Worm (Caenorhabditis elegans) whole organism, young adult: Measurements from ENCODE around the gene oig-2.

Experiments used
- B0035.1 ChIP-seq: sonication (generic microtip); optimal IDR thresholded peaks from 2 replicates; lab custom pipeline; 2016; ENCODE audit warnings: missing genetic modification characterization, mild to moderate bottlenecking, missing compliant biosample characterization, missing genotype, missing genetic modification reagents
- C06A6.2 ChIP-seq: fragments of 200-800 bp; sonication (Bioruptor generic); conservative IDR thresholded peaks from 2 replicates; pipeline ENCODE4 v1.3.6; 2022; ENCODE audit warnings: missing genetic modification characterization, missing compliant biosample characterization
- D2030.7 ChIP-seq: fragments of 200-800 bp; sonication (Bioruptor generic); IDR thresholded peaks from 2 replicates; pipeline ENCODE4 v1.3.6; 2022; ENCODE audit warnings: missing genetic modification reagents, missing genetic modification characterization, missing compliant biosample characterization
- F10E7.11 ChIP-seq: sonication (generic microtip); optimal IDR thresholded peaks from 2 replicates; lab custom pipeline; 2017; ENCODE audit warnings: mild to moderate bottlenecking, missing genetic modification characterization, moderate library complexity, missing compliant biosample characterization
- F22D6.2 ChIP-seq: sonication (generic microtip); optimal IDR thresholded peaks from 2 replicates; lab custom pipeline; 2016; ENCODE audit warnings: mild to moderate bottlenecking, missing genetic modification characterization, missing compliant biosample characterization
- F33H1.4 ChIP-seq: fragments of 200-800 bp; sonication (Bioruptor generic); IDR thresholded peaks from 2 replicates; pipeline ENCODE4 v1.3.6; 2022; ENCODE audit warnings: missing genetic modification reagents, missing genetic modification characterization, missing compliant biosample characterization
- F57A8.1 ChIP-seq: fragments of 200-800 bp; sonication (Bioruptor generic); optimal IDR thresholded peaks from 2 replicates; lab custom pipeline; 2018; ENCODE audit warnings: mild to moderate bottlenecking, missing genetic modification characterization, moderate library complexity, missing compliant biosample characterization
- F57C9.4 ChIP-seq: sonication (generic microtip); optimal IDR thresholded peaks from 2 replicates; lab custom pipeline; 2017; ENCODE audit warnings: mild to moderate bottlenecking, missing genetic modification characterization, missing compliant biosample characterization
- K11D2.4 ChIP-seq: fragments of 200-800 bp; sonication (Bioruptor generic); IDR thresholded peaks from 2 replicates; pipeline ENCODE4 v1.3.6; 2022; ENCODE audit warnings: missing genetic modification reagents, missing genetic modification characterization, missing compliant biosample characterization
- Y56A3A.18 ChIP-seq: fragments of 200-800 bp; sonication (Bioruptor generic); IDR thresholded peaks from 2 replicates; pipeline ENCODE4 v1.3.6; 2022; ENCODE audit warnings: missing genetic modification reagents, missing genetic modification characterization, missing compliant biosample characterization
- Y95B8A.8 ChIP-seq: fragments of 200-800 bp; sonication (Bioruptor generic); IDR thresholded peaks from 2 replicates; pipeline ENCODE4 v1.3.6; 2022; ENCODE audit warnings: missing genetic modification reagents, missing genetic modification characterization, missing compliant biosample characterization
- athp-1 ChIP-seq: sonication (generic microtip); optimal IDR thresholded peaks from 2 replicates; lab custom pipeline; 2017; ENCODE audit warnings: mild to moderate bottlenecking, missing genetic modification characterization, missing compliant biosample characterization
- bed-1 ChIP-seq: fragments of 200-800 bp; sonication (Bioruptor generic); IDR thresholded peaks from 2 replicates; pipeline ENCODE4 v1.3.6; 2022; ENCODE audit warnings: missing genetic modification reagents, missing genetic modification characterization, missing compliant biosample characterization
- bed-2 ChIP-seq: fragments of 200-800 bp; sonication (Bioruptor generic); IDR thresholded peaks from 2 replicates; pipeline ENCODE4 v1.3.6; 2022; ENCODE audit warnings: missing genetic modification reagents, missing genetic modification characterization, missing compliant biosample characterization
- cebp-2 ChIP-seq: fragments of 200-800 bp; sonication (Bioruptor generic); IDR thresholded peaks from 2 replicates; pipeline ENCODE4 v1.3.6; 2022; ENCODE audit warnings: missing genetic modification characterization, missing compliant biosample characterization
- ceh-100 ChIP-seq: fragments of 200-800 bp; sonication (Bioruptor generic); IDR thresholded peaks from 2 replicates; pipeline ENCODE4 v1.3.6; 2022; ENCODE audit warnings: missing genetic modification reagents, missing genetic modification characterization, missing compliant biosample characterization
- ceh-27 ChIP-seq: fragments of 200-800 bp; sonication (Bioruptor generic); optimal IDR thresholded peaks from 2 replicates; lab custom pipeline; 2018; ENCODE audit warnings: mild to moderate bottlenecking, missing genetic modification characterization, moderate library complexity, missing compliant biosample characterization
- ceh-58 ChIP-seq: fragments of 200-800 bp; sonication (Bioruptor generic); IDR thresholded peaks from 2 replicates; pipeline ENCODE4 v1.3.6; 2022; ENCODE audit warnings: missing genetic modification characterization, missing compliant biosample characterization
- chd-7 ChIP-seq: sonication (generic microtip); optimal IDR thresholded peaks from 2 replicates; lab custom pipeline; 2016; ENCODE audit warnings: mild to moderate bottlenecking, missing genetic modification characterization, moderate library complexity, missing compliant biosample characterization
- die-1 ChIP-seq: sonication (generic microtip); optimal IDR thresholded peaks from 2 replicates; lab custom pipeline; 2016; ENCODE audit warnings: missing genotype, mild to moderate bottlenecking, missing genetic modification characterization, missing compliant biosample characterization
- dox-1 ChIP-seq: fragments of 200-800 bp; sonication (Bioruptor generic); IDR thresholded peaks from 2 replicates; pipeline ENCODE4 v1.3.6; 2022; ENCODE audit warnings: missing genetic modification reagents, missing genetic modification characterization, missing compliant biosample characterization
- dpff-1 ChIP-seq: sonication (generic microtip); optimal IDR thresholded peaks from 2 replicates; lab custom pipeline; 2017; ENCODE audit warnings: mild to moderate bottlenecking, missing genetic modification characterization, missing compliant biosample characterization
- dpl-1 ChIP-seq: fragments of 150-350 bp; optimal IDR thresholded peaks from 2 replicates; lab custom pipeline; 2014; ENCODE audit warnings: missing biosample characterization, missing genetic modification reagents, missing genetic modification characterization
- efl-1 ChIP-seq: fragments of 150-350 bp; optimal IDR thresholded peaks from 2 replicates; lab custom pipeline; 2014; ENCODE audit warnings: missing biosample characterization, missing genetic modification reagents, missing genetic modification characterization
- egl-44 ChIP-seq: fragments of 200-800 bp; sonication (Bioruptor generic); IDR thresholded peaks from 2 replicates; pipeline ENCODE4 v1.3.6; 2022; ENCODE audit warnings: missing genetic modification reagents, missing genetic modification characterization, missing compliant biosample characterization
- egrh-3 ChIP-seq: fragments of 200-800 bp; sonication (Bioruptor generic); IDR thresholded peaks from 2 replicates; pipeline ENCODE4 v1.3.6; 2022; ENCODE audit warnings: missing genetic modification reagents, missing genetic modification characterization, missing compliant biosample characterization
- hmg-20 ChIP-seq: fragments of 200-800 bp; sonication (Bioruptor generic); IDR thresholded peaks from 2 replicates; pipeline ENCODE4 v1.3.6; 2022; ENCODE audit warnings: missing genetic modification reagents, missing genetic modification characterization, missing compliant biosample characterization
- let-526 ChIP-seq: fragments of 200-800 bp; sonication (Bioruptor generic); IDR thresholded peaks from 2 replicates; pipeline ENCODE4 v1.3.6; 2022; ENCODE audit warnings: missing genetic modification reagents, missing genetic modification characterization, missing compliant biosample characterization
- lin-26 ChIP-seq: fragments of 200-800 bp; sonication (Bioruptor generic); IDR thresholded peaks from 2 replicates; pipeline ENCODE4 v1.3.6; 2022; ENCODE audit warnings: missing genetic modification reagents, missing genetic modification characterization, missing compliant biosample characterization
- lin-40 ChIP-seq: sonication (generic microtip); optimal IDR thresholded peaks from 2 replicates; lab custom pipeline; 2016; ENCODE audit warnings: missing genetic modification characterization, mild to moderate bottlenecking, missing compliant biosample characterization, missing genotype, missing genetic modification reagents
- lsy-27 ChIP-seq: sonication (generic microtip); optimal IDR thresholded peaks from 2 replicates; lab custom pipeline; 2017; ENCODE audit warnings: missing genetic modification characterization, mild to moderate bottlenecking, missing compliant biosample characterization, antibody characterized with exemption, missing genotype, borderline replicate concordance; ENCODE audit not compliant: insufficient read depth
- madf-10 ChIP-seq: sonication (generic microtip); optimal IDR thresholded peaks from 2 replicates; lab custom pipeline; 2016; ENCODE audit warnings: mild to moderate bottlenecking, missing genetic modification characterization, missing compliant biosample characterization
- madf-3 ChIP-seq: fragments of 200-800 bp; sonication (Bioruptor generic); IDR thresholded peaks from 2 replicates; pipeline ENCODE4 v1.3.6; 2022; ENCODE audit warnings: missing genetic modification reagents, missing genetic modification characterization, missing compliant biosample characterization
- nfya-2 ChIP-seq: fragments of 200-800 bp; sonication (Bioruptor generic); IDR thresholded peaks from 2 replicates; pipeline ENCODE4 v1.3.6; 2022; ENCODE audit warnings: missing genetic modification reagents, missing genetic modification characterization, missing compliant biosample characterization
- nfyb-1 ChIP-seq: fragments of 200-800 bp; sonication (Bioruptor generic); IDR thresholded peaks from 2 replicates; pipeline ENCODE4 v1.3.6; 2022; ENCODE audit warnings: missing genetic modification reagents, missing genetic modification characterization, missing compliant biosample characterization
- repo-1 ChIP-seq: sonication (generic microtip); optimal IDR thresholded peaks from 2 replicates; lab custom pipeline; 2017; ENCODE audit warnings: mild to moderate bottlenecking, missing genetic modification characterization, missing compliant biosample characterization
- snpc-1.1 ChIP-seq: sonication (generic microtip); optimal IDR thresholded peaks from 2 replicates; lab custom pipeline; 2017; ENCODE audit warnings: missing genetic modification characterization, mild to moderate bottlenecking, missing compliant biosample characterization, antibody characterized with exemption, moderate library complexity, missing genotype, missing genetic modification reagents; ENCODE audit not compliant: insufficient read depth
- snpc-1.3 ChIP-seq: sonication (generic microtip); optimal IDR thresholded peaks from 2 replicates; lab custom pipeline; 2017; ENCODE audit warnings: missing genetic modification characterization, mild to moderate bottlenecking, missing compliant biosample characterization, antibody characterized with exemption, moderate library complexity, missing genotype, missing genetic modification reagents; ENCODE audit not compliant: insufficient read depth
- somi-1 ChIP-seq: fragments of 200-800 bp; sonication (Bioruptor generic); optimal IDR thresholded peaks from 2 replicates; lab custom pipeline; 2018; ENCODE audit warnings: mild to moderate bottlenecking, missing genetic modification characterization, missing compliant biosample characterization
- sptf-2 ChIP-seq: fragments of 200-800 bp; sonication (Bioruptor generic); optimal IDR thresholded peaks from 2 replicates; lab custom pipeline; 2018; ENCODE audit warnings: mild to moderate bottlenecking, missing genetic modification characterization, missing compliant biosample characterization
- tbp1 ChIP-seq: fragments of 200-800 bp; sonication (Bioruptor generic); optimal IDR thresholded peaks from 2 replicates; lab custom pipeline; 2018; ENCODE audit warnings: mild to moderate bottlenecking, missing genetic modification characterization, missing compliant biosample characterization
- unc-130 ChIP-seq: sonication (generic microtip); optimal IDR thresholded peaks from 2 replicates; lab custom pipeline; 2016; ENCODE audit warnings: missing genetic modification reagents, missing genetic modification characterization, missing compliant biosample characterization
- unc-62 ChIP-seq: fragments of 150-350 bp; optimal IDR thresholded peaks from 2 replicates; lab custom pipeline; 2014; ENCODE audit warnings: missing biosample characterization, missing genetic modification reagents, missing genetic modification characterization
- zfh-2 ChIP-seq: fragments of 200-800 bp; sonication (Bioruptor generic); conservative IDR thresholded peaks from 2 replicates; pipeline ENCODE4 v1.3.6; 2022; ENCODE audit warnings: missing genetic modification reagents, missing genetic modification characterization, missing compliant biosample characterization
- ztf-26 ChIP-seq: sonication (generic microtip); optimal IDR thresholded peaks from 2 replicates; lab custom pipeline; 2017; ENCODE audit warnings: missing genetic modification characterization, missing compliant biosample characterization
- ztf-3 ChIP-seq: fragments of 200-800 bp; sonication (Bioruptor generic); optimal IDR thresholded peaks from 2 replicates; lab custom pipeline; 2018; ENCODE audit warnings: mild to moderate bottlenecking, missing genetic modification characterization, missing compliant biosample characterization
- ztf-6 ChIP-seq: fragments of 200-800 bp; sonication (Bioruptor generic); IDR thresholded peaks from 2 replicates; pipeline ENCODE4 v1.3.6; 2022; ENCODE audit warnings: missing genetic modification reagents, missing genetic modification characterization, missing compliant biosample characterization

Gene oig-2

ce11 chrII:12994009-12994788 lies 13.8 kb downstream of the oig-2 start (continued):
- no peak for TF ChIP-seq ztf-3
- no peak for TF ChIP-seq F10E7.11 (tag; lab: Kevin White, UChicago)
- peak; percentile 22; the same call in 1 of the 2 replicates for TF ChIP-seq C06A6.2 (GFP tag; lab: Robert Waterston, UW)
- TF ChIP-seq dpl-1 (GFP tag; lab: Kevin White, UChicago) = no peak
- no peak for TF ChIP-seq bed-1 (GFP tag; lab: Robert Waterston, UW)
- peak; percentile 49; the same call in 1 of the 2 replicates for TF ChIP-seq K11D2.4 (GFP tag; lab: Robert Waterston, UW)
- peak; percentile 92 for TF ChIP-seq Y56A3A.18 (GFP tag; lab: Robert Waterston, UW)
- TF ChIP-seq ztf-26 = peak; percentile 77
- no peak for TF ChIP-seq ceh-100 (GFP tag; lab: Robert Waterston, UW)
- TF ChIP-seq F22D6.2 = peak; percentile 55
- TF ChIP-seq chd-7 = peak; percentile 84
- no peak for TF ChIP-seq ceh-58 (GFP tag; lab: Robert Waterston, UW)
- peak; percentile 43 for TF ChIP-seq athp-1 (tag; lab: Kevin White, UChicago)
- TF ChIP-seq snpc-1.1 (tag; lab: Kevin White, UChicago) = no peak
- TF ChIP-seq ztf-6 = no peak
- TF ChIP-seq ceh-27 (GFP tag; lab: Kevin White, UChicago) = no peak
- no peak for TF ChIP-seq snpc-1.3 (tag; lab: Kevin White, UChicago)
- TF ChIP-seq let-526 (GFP tag; lab: Robert Waterston, UW) = no peak
- 0 out of 2 replicates have a peak, but pooled peaks have one; percentile 41 for TF ChIP-seq dox-1 (GFP tag; lab: Robert Waterston, UW)
- TF ChIP-seq dpff-1 (tag; lab: Kevin White, UChicago) = no peak
- no peak for TF ChIP-seq Y95B8A.8 (GFP tag; lab: Robert Waterston, UW)
- peak; percentile 96 for TF ChIP-seq repo-1
- no peak for TF ChIP-seq unc-130 (GFP tag; lab: Kevin White, UChicago)
- TF ChIP-seq F33H1.4 (GFP tag; lab: Robert Waterston, UW) = no peak
- TF ChIP-seq zfh-2 (GFP tag; lab: Robert Waterston, UW) = no peak
- 0 out of 2 replicates have a peak, but pooled peaks have one; percentile 20 for TF ChIP-seq egl-44 (GFP tag; lab: Robert Waterston, UW)
- no peak for TF ChIP-seq die-1 (tag; lab: Kevin White, UChicago)
- TF ChIP-seq hmg-20 (GFP tag; lab: Robert Waterston, UW) = no peak; the same call in 1 of the 2 replicates
- TF ChIP-seq lsy-27 = no peak
- TF ChIP-seq F57A8.1 = no peak
- no peak for TF ChIP-seq lin-40 (tag; lab: Kevin White, UChicago)
- TF ChIP-seq nfyb-1 (GFP tag; lab: Robert Waterston, UW) = peak; percentile 70; the same call in 1 of the 2 replicates
- peak; percentile 49 for TF ChIP-seq B0035.1 (tag; lab: Kevin White, UChicago)
- no peak for TF ChIP-seq egrh-3 (GFP tag; lab: Robert Waterston, UW)
- TF ChIP-seq lin-26 (GFP tag; lab: Robert Waterston, UW) = peak; percentile 47; the same call in 1 of the 2 replicates
- peak; percentile 54 for TF ChIP-seq tbp1 (GFP tag; lab: Kevin White, UChicago)
- no peak for TF ChIP-seq nfya-2 (GFP tag; lab: Robert Waterston, UW)
- no peak for TF ChIP-seq F57C9.4
- TF ChIP-seq unc-62 (GFP tag; lab: Kevin White, UChicago) = no peak
- peak; percentile 73 for TF ChIP-seq madf-10 (tag; lab: Kevin White, UChicago)
- no peak for TF ChIP-seq D2030.7 (GFP tag; lab: Robert Waterston, UW)
- TF ChIP-seq efl-1 (GFP tag; lab: Kevin White, UChicago) = no peak
- no peak for TF ChIP-seq sptf-2 (GFP tag; lab: Kevin White, UChicago)
- TF ChIP-seq madf-3 (GFP tag; lab: Robert Waterston, UW) = 0 out of 2 replicates have a peak, but pooled peaks have one; percentile 62
- no peak for TF ChIP-seq bed-2 (GFP tag; lab: Robert Waterston, UW)
- TF ChIP-seq cebp-2 (GFP tag; lab: Robert Waterston, UW) = 0 out of 2 replicates have a peak, but pooled peaks have one; percentile 51
- TF ChIP-seq somi-1 (GFP tag; lab: Kevin White, UChicago) = no peak
